Worm (Caenorhabditis elegans): ENCODE data around the gene DC2.5.

The DC2.5 gene

DNA sequence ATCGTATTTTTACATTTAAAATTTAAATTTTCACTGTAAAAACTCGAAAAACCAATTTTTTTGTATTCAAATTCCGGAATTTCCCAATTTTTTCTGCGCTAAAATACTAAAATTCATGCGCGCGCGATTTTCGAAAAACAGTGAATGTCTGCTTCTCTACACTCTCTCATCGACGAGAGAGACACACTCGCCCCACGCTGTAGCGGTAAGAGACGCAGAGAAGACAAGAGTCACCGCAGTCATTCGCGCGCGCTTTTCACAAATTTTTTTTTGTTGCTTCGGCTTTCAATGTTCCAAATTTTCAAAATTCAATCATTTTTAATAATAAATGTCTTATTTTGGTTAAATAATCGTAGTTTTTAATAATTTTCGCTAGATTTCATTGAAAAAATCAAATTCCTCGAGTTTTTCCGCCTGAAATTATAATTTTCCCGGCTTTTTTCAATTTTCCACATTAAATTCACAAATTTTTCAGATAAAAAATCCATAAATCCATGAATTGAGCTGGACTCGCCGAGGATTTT is 26.8 kb downstream of the DC2.5 start, which contains the start of gene arid-1 (continued):
- TF ChIP-seq egl-44 (GFP tag; IDR thresholded peaks at IDR 0.05): no peak
- peak; percentile 62 for TF ChIP-seq ztf-18 (tag; optimal IDR thresholded peaks at IDR 0.05)
- TF ChIP-seq hlh-12 (tag; optimal IDR thresholded peaks at IDR 0.05): no peak
- TF ChIP-seq lin-54 (GFP tag; optimal IDR thresholded peaks at IDR 0.05): peak; percentile 71
- TF ChIP-seq nfya-2 (GFP tag; IDR thresholded peaks at IDR 0.05): no peak
- TF ChIP-seq rpc-1 (optimal IDR thresholded peaks at IDR 0.05): no peak
- no peak for TF ChIP-seq rpc-1 (tag; optimal IDR thresholded peaks at IDR 0.05)
- TF ChIP-seq gei-17 (GFP tag; optimal IDR thresholded peaks at IDR 0.05): no peak
- TF ChIP-seq bed-1 (GFP tag; IDR thresholded peaks at IDR 0.05): no peak
- TF ChIP-seq rcor-1 (GFP tag; IDR thresholded peaks at IDR 0.05): 0 out of 2 replicates have a peak, but pooled peaks have one; percentile 39
- no peak for TF ChIP-seq C06A6.2 (GFP tag; conservative IDR thresholded peaks at IDR 0.05)
- no peak; the same call in 1 of the 2 replicates for TF ChIP-seq egrh-3 (GFP tag; IDR thresholded peaks at IDR 0.05)
- no peak for TF ChIP-seq ztf-25 (GFP tag; IDR thresholded peaks at IDR 0.05)
- TF ChIP-seq mcd-1 (GFP tag; IDR thresholded peaks at IDR 0.05): peak; percentile 60
- TF ChIP-seq ets-4 (GFP tag; optimal IDR thresholded peaks at IDR 0.05): no peak
- 0 out of 2 replicates have a peak, but pooled peaks have one; percentile 38 for TF ChIP-seq attf-3 (GFP tag; conservative IDR thresholded peaks at IDR 0.05)
- no peak for TF ChIP-seq B0035.1 (tag; optimal IDR thresholded peaks at IDR 0.05)
- TF ChIP-seq ama-1 (optimal IDR thresholded peaks at IDR 0.05): no peak
- no peak for TF ChIP-seq ama-1 (GFP tag; optimal IDR thresholded peaks at IDR 0.05)
- TF ChIP-seq ceh-27 (GFP tag; optimal IDR thresholded peaks at IDR 0.05): no peak
- TF ChIP-seq Y95B8A.8 (GFP tag; IDR thresholded peaks at IDR 0.05): 0 out of 2 replicates have a peak, but pooled peaks have one; percentile 11
- peak; percentile 37 for TF ChIP-seq him-1 (tag; optimal IDR thresholded peaks at IDR 0.05)
- TF ChIP-seq F52B5.7 (tag; optimal IDR thresholded peaks at IDR 0.05): no peak
- TF ChIP-seq hsf-1 (GFP tag; IDR thresholded peaks at IDR 0.05): 0 out of 2 replicates have a peak, but pooled peaks have one; percentile 9
- peak; percentile 99 for TF ChIP-seq hmg-1.2 (GFP tag; IDR thresholded peaks at IDR 0.05)
- no peak for TF ChIP-seq nhr-179 (tag; optimal IDR thresholded peaks at IDR 0.05)
- TF ChIP-seq let-526 (GFP tag; IDR thresholded peaks at IDR 0.05): no peak
- TF ChIP-seq snpc-4 (GFP tag; optimal IDR thresholded peaks at IDR 0.05): no peak
- TF ChIP-seq snpc-4 (tag; optimal IDR thresholded peaks at IDR 0.05): peak in 3 of 4 experiments; percentile 8 to 27 (median 17)
- TF ChIP-seq tbx-9 (tag; optimal IDR thresholded peaks at IDR 0.05; ENCODE audit: borderline replicate concordance): no peak
- peak; percentile 11 for TF ChIP-seq unc-130 (GFP tag; optimal IDR thresholded peaks at IDR 0.05)
- TF ChIP-seq lag-1 (GFP tag; IDR thresholded peaks at IDR 0.05): no peak
- TF ChIP-seq mel-28 (tag; optimal IDR thresholded peaks at IDR 0.05; ENCODE audit: borderline replicate concordance): no peak
- TF ChIP-seq cebp-1 (GFP tag; IDR thresholded peaks at IDR 0.05): no peak
- TF ChIP-seq cebp-1 (tag; optimal IDR thresholded peaks at IDR 0.05): no peak
- TF ChIP-seq madf-8 (GFP tag; conservative IDR thresholded peaks at IDR 0.05): peak; percentile 62
- no peak for TF ChIP-seq ccch-3 (GFP tag; optimal IDR thresholded peaks at IDR 0.05)
- TF ChIP-seq lin-35 (GFP tag; optimal IDR thresholded peaks at IDR 0.05): peak in 1 of 3 experiments; percentile 39
- TF ChIP-seq dpl-1 (GFP tag; optimal IDR thresholded peaks at IDR 0.05): peak; percentile 54
- TF ChIP-seq lin-40 (tag; optimal IDR thresholded peaks at IDR 0.05): no peak
- TF ChIP-seq T07F8.4 (tag; optimal IDR thresholded peaks at IDR 0.05): no peak
- no peak for TF ChIP-seq ceh-58 (GFP tag; IDR thresholded peaks at IDR 0.05)
- TF ChIP-seq C17E4.6 (GFP tag; IDR thresholded peaks at IDR 0.05): no peak
- peak; percentile 87 for TF ChIP-seq efl-1 (GFP tag; optimal IDR thresholded peaks at IDR 0.05)
- 0 out of 2 replicates have a peak, but pooled peaks have one; percentile 38 for TF ChIP-seq Y79H2A.3 (GFP tag; conservative IDR thresholded peaks at IDR 0.05)
- TF ChIP-seq lin-26 (GFP tag; IDR thresholded peaks at IDR 0.05): no peak
- 0 out of 2 replicates have a peak, but pooled peaks have one; percentile 41 for TF ChIP-seq nfyb-1 (GFP tag; IDR thresholded peaks at IDR 0.05)
- no peak for TF ChIP-seq aptf-2 (GFP tag; conservative IDR thresholded peaks at IDR 0.05)
- TF ChIP-seq tlf-1 (GFP tag; optimal IDR thresholded peaks at IDR 0.05): no peak
- TF ChIP-seq F49E8.2 (tag; optimal IDR thresholded peaks at IDR 0.05; ENCODE audit: insufficient read depth): peak; percentile 32
